Worm (Caenorhabditis elegans) whole organism, young adult: ENCODE data around the gene F37H8.5.

Source experiments
- B0261.1 ChIP-seq: sonication (generic microtip); optimal IDR thresholded peaks from 2 replicates; lab custom pipeline; 2016; ENCODE audit warnings: mild to moderate bottlenecking, missing genetic modification characterization, moderate library complexity, missing compliant biosample characterization
- F49E8.2 ChIP-seq: sonication (generic microtip); optimal IDR thresholded peaks from 3 replicates; lab custom pipeline; 2017; ENCODE audit warnings: missing genetic modification characterization, mild to moderate bottlenecking, missing compliant biosample characterization, antibody characterized with exemption, moderate library complexity; ENCODE audit not compliant: insufficient read depth
- F52B5.7 ChIP-seq: sonication (generic microtip); optimal IDR thresholded peaks from 2 replicates; lab custom pipeline; 2016; ENCODE audit warnings: mild to moderate bottlenecking, missing genetic modification characterization, missing compliant biosample characterization
- K12H6.12 ChIP-seq: fragments of 200-800 bp; sonication (Bioruptor generic); optimal IDR thresholded peaks from 2 replicates; lab custom pipeline; 2018; ENCODE audit warnings: mild to moderate bottlenecking, missing genetic modification characterization, missing compliant biosample characterization
- T07F8.4 ChIP-seq: sonication (generic microtip); optimal IDR thresholded peaks from 2 replicates; lab custom pipeline; 2016; ENCODE audit warnings: mild to moderate bottlenecking, missing genetic modification characterization, moderate library complexity, missing compliant biosample characterization
- Y53F4B.3 ChIP-seq: fragments of 200-800 bp; sonication (Bioruptor generic); IDR thresholded peaks from 2 replicates; pipeline ENCODE4 v1.3.6; 2022; ENCODE audit warnings: missing genetic modification reagents, missing genetic modification characterization, missing compliant biosample characterization
- Y53G8AR.9 ChIP-seq: fragments of 200-800 bp; sonication (Bioruptor generic); conservative IDR thresholded peaks from 2 replicates; pipeline ENCODE4 v1.3.6; 2022; ENCODE audit warnings: missing genetic modification reagents, missing genetic modification characterization, missing compliant biosample characterization
- Y95B8A.8 ChIP-seq: fragments of 200-800 bp; sonication (Bioruptor generic); IDR thresholded peaks from 2 replicates; pipeline ENCODE4 v1.3.6; 2022; ENCODE audit warnings: missing genetic modification reagents, missing genetic modification characterization, missing compliant biosample characterization
- aptf-3 ChIP-seq: fragments of 200-800 bp; sonication (Bioruptor generic); IDR thresholded peaks from 2 replicates; pipeline ENCODE4 v1.3.6; 2022; ENCODE audit warnings: missing genetic modification characterization, missing compliant biosample characterization
- atf-7 ChIP-seq: sonication (generic microtip); optimal IDR thresholded peaks from 2 replicates; lab custom pipeline; 2017; ENCODE audit warnings: mild to moderate bottlenecking, missing genetic modification characterization, missing compliant biosample characterization
- attf-3 ChIP-seq: fragments of 200-800 bp; sonication (Bioruptor generic); conservative IDR thresholded peaks from 2 replicates; pipeline ENCODE4 v1.3.6; 2022; ENCODE audit warnings: missing genetic modification reagents, missing genetic modification characterization, missing compliant biosample characterization
- attf-5 ChIP-seq: fragments of 200-800 bp; sonication (Bioruptor generic); optimal IDR thresholded peaks from 2 replicates; lab custom pipeline; 2018; ENCODE audit warnings: mild to moderate bottlenecking, missing genetic modification characterization, missing compliant biosample characterization
- bed-1 ChIP-seq: fragments of 200-800 bp; sonication (Bioruptor generic); IDR thresholded peaks from 2 replicates; pipeline ENCODE4 v1.3.6; 2022; ENCODE audit warnings: missing genetic modification reagents, missing genetic modification characterization, missing compliant biosample characterization
- bed-2 ChIP-seq: fragments of 200-800 bp; sonication (Bioruptor generic); IDR thresholded peaks from 2 replicates; pipeline ENCODE4 v1.3.6; 2022; ENCODE audit warnings: missing genetic modification reagents, missing genetic modification characterization, missing compliant biosample characterization
- ccch-3 ChIP-seq: fragments of 200-800 bp; sonication (Bioruptor generic); optimal IDR thresholded peaks from 2 replicates; lab custom pipeline; 2018; ENCODE audit warnings: mild to moderate bottlenecking, missing genetic modification characterization, missing compliant biosample characterization
- cebp-1 ChIP-seq, 2 experiments: fragments of 200-800 bp in 1 of 2; sonication (Bioruptor generic) in 1 of 2; sonication (generic microtip) in 1 of 2; IDR thresholded peaks in 1 of 2; optimal IDR thresholded peaks in 1 of 2; 2 replicates each; pipeline versions ENCODE4 v1.3.6 to Lab custom; 2017 to 2022; ENCODE audit warnings: missing compliant biosample characterization in 2 of 2, missing genetic modification characterization in 2 of 2, mild to moderate bottlenecking in 1 of 2, missing genetic modification reagents in 1 of 2, moderate library complexity in 1 of 2
- cebp-2 ChIP-seq: fragments of 200-800 bp; sonication (Bioruptor generic); IDR thresholded peaks from 2 replicates; pipeline ENCODE4 v1.3.6; 2022; ENCODE audit warnings: missing genetic modification characterization, missing compliant biosample characterization
- egrh-3 ChIP-seq: fragments of 200-800 bp; sonication (Bioruptor generic); IDR thresholded peaks from 2 replicates; pipeline ENCODE4 v1.3.6; 2022; ENCODE audit warnings: missing genetic modification reagents, missing genetic modification characterization, missing compliant biosample characterization
- ets-4 ChIP-seq: fragments of 200-800 bp; sonication (Bioruptor generic); optimal IDR thresholded peaks from 2 replicates; lab custom pipeline; 2018; ENCODE audit warnings: mild to moderate bottlenecking, missing genetic modification characterization, missing compliant biosample characterization
- fkh-3 ChIP-seq: sonication (generic microtip); optimal IDR thresholded peaks from 2 replicates; lab custom pipeline; 2016; ENCODE audit warnings: mild to moderate bottlenecking, missing genetic modification characterization, missing compliant biosample characterization
- gei-17 ChIP-seq: fragments of 200-800 bp; sonication (Bioruptor generic); optimal IDR thresholded peaks from 2 replicates; lab custom pipeline; 2018; ENCODE audit warnings: mild to moderate bottlenecking, missing genetic modification characterization, missing compliant biosample characterization
- him-1 ChIP-seq: sonication (generic microtip); optimal IDR thresholded peaks from 2 replicates; lab custom pipeline; 2016; ENCODE audit warnings: missing genotype, missing genetic modification reagents, missing genetic modification characterization, missing compliant biosample characterization
- hlh-12 ChIP-seq: sonication (generic microtip); optimal IDR thresholded peaks from 2 replicates; lab custom pipeline; 2016; ENCODE audit warnings: missing genetic modification characterization, missing compliant biosample characterization
- hrde-1 ChIP-seq: sonication (generic microtip); optimal IDR thresholded peaks from 2 replicates; lab custom pipeline; 2016; ENCODE audit warnings: missing genetic modification characterization, mild to moderate bottlenecking, missing compliant biosample characterization, moderate library complexity, missing genotype, missing genetic modification reagents, borderline replicate concordance
- hsf-1 ChIP-seq: fragments of 200-800 bp; sonication (Bioruptor generic); IDR thresholded peaks from 2 replicates; pipeline ENCODE4 v1.3.6; 2022; ENCODE audit warnings: missing genetic modification reagents, missing genetic modification characterization, missing compliant biosample characterization
- let-526 ChIP-seq: fragments of 200-800 bp; sonication (Bioruptor generic); IDR thresholded peaks from 2 replicates; pipeline ENCODE4 v1.3.6; 2022; ENCODE audit warnings: missing genetic modification reagents, missing genetic modification characterization, missing compliant biosample characterization
- let-607 ChIP-seq, 2 experiments: fragments of 200-800 bp in 1 of 2; sonication (Bioruptor generic) in 1 of 2; sonication (generic microtip) in 1 of 2; optimal IDR thresholded peaks; 2 replicates each; lab custom pipeline; 2016 to 2018; ENCODE audit warnings: mild to moderate bottlenecking in 2 of 2, missing compliant biosample characterization in 2 of 2, missing genetic modification characterization in 2 of 2, moderate library complexity in 2 of 2, missing genotype in 1 of 2
- lir-1 ChIP-seq: fragments of 200-800 bp; sonication (Bioruptor generic); conservative IDR thresholded peaks from 2 replicates; pipeline ENCODE4 v1.3.6; 2022; ENCODE audit warnings: missing genetic modification reagents, missing genetic modification characterization, missing compliant biosample characterization
- madf-6 ChIP-seq: fragments of 200-800 bp; sonication (Bioruptor generic); IDR thresholded peaks from 2 replicates; pipeline ENCODE4 v1.3.6; 2022; ENCODE audit warnings: missing genetic modification reagents, missing genetic modification characterization, missing compliant biosample characterization
- madf-8 ChIP-seq: fragments of 200-800 bp; sonication (Bioruptor generic); conservative IDR thresholded peaks from 2 replicates; pipeline ENCODE4 v1.3.6; 2022; ENCODE audit warnings: missing genetic modification reagents, missing genetic modification characterization, missing compliant biosample characterization
- mcd-1 ChIP-seq: fragments of 200-800 bp; sonication (Bioruptor generic); IDR thresholded peaks from 2 replicates; pipeline ENCODE4 v1.3.6; 2022; ENCODE audit warnings: missing genetic modification reagents, missing genetic modification characterization, missing compliant biosample characterization
- mxl-1 ChIP-seq: sonication (generic microtip); optimal IDR thresholded peaks from 2 replicates; lab custom pipeline; 2016; ENCODE audit warnings: missing genetic modification characterization, missing compliant biosample characterization
- nhr-27 ChIP-seq: fragments of 200-800 bp; sonication (Bioruptor generic); optimal IDR thresholded peaks from 2 replicates; lab custom pipeline; 2018; ENCODE audit warnings: mild to moderate bottlenecking, missing genetic modification characterization, moderate library complexity, missing compliant biosample characterization
- nhr-80 ChIP-seq: sonication (generic microtip); optimal IDR thresholded peaks from 2 replicates; lab custom pipeline; 2016; ENCODE audit warnings: missing genetic modification characterization, missing compliant biosample characterization
- rcor-1 ChIP-seq: fragments of 200-800 bp; sonication (Bioruptor generic); IDR thresholded peaks from 2 replicates; pipeline ENCODE4 v1.3.6; 2022; ENCODE audit warnings: missing genetic modification reagents, missing genetic modification characterization, missing compliant biosample characterization
- snpc-1.1 ChIP-seq: sonication (generic microtip); optimal IDR thresholded peaks from 2 replicates; lab custom pipeline; 2017; ENCODE audit warnings: missing genetic modification characterization, mild to moderate bottlenecking, missing compliant biosample characterization, antibody characterized with exemption, moderate library complexity, missing genotype, missing genetic modification reagents; ENCODE audit not compliant: insufficient read depth
- snpc-4 ChIP-seq, 5 experiments: fragments of 150-350 bp in 1 of 5; sonication (generic microtip) in 4 of 5; optimal IDR thresholded peaks; 2 replicates each; lab custom pipeline; 2014 to 2018; ENCODE audit warnings: missing genetic modification characterization in 5 of 5, missing biosample characterization in 3 of 5, antibody characterized with exemption in 2 of 5, mild to moderate bottlenecking in 2 of 5, missing compliant biosample characterization in 2 of 5, missing genotype in 2 of 5, moderate library complexity in 2 of 5, missing genetic modification reagents in 1 of 5
- somi-1 ChIP-seq: fragments of 200-800 bp; sonication (Bioruptor generic); optimal IDR thresholded peaks from 2 replicates; lab custom pipeline; 2018; ENCODE audit warnings: mild to moderate bottlenecking, missing genetic modification characterization, missing compliant biosample characterization
- unc-130 ChIP-seq: sonication (generic microtip); optimal IDR thresholded peaks from 2 replicates; lab custom pipeline; 2016; ENCODE audit warnings: missing genetic modification reagents, missing genetic modification characterization, missing compliant biosample characterization
- zfh-2 ChIP-seq: fragments of 200-800 bp; sonication (Bioruptor generic); conservative IDR thresholded peaks from 2 replicates; pipeline ENCODE4 v1.3.6; 2022; ENCODE audit warnings: missing genetic modification reagents, missing genetic modification characterization, missing compliant biosample characterization
- ztf-22 ChIP-seq: fragments of 200-800 bp; sonication (Bioruptor generic); optimal IDR thresholded peaks from 2 replicates; lab custom pipeline; 2018; ENCODE audit warnings: mild to moderate bottlenecking, missing genetic modification characterization, moderate library complexity, missing compliant biosample characterization
- ztf-26 ChIP-seq: sonication (generic microtip); optimal IDR thresholded peaks from 2 replicates; lab custom pipeline; 2017; ENCODE audit warnings: missing genetic modification characterization, missing compliant biosample characterization
- ztf-28 ChIP-seq: fragments of 200-800 bp; sonication (Bioruptor generic); IDR thresholded peaks from 2 replicates; pipeline ENCODE4 v1.3.6; 2022; ENCODE audit warnings: missing genetic modification reagents, missing genetic modification characterization, missing compliant biosample characterization
- ztf-6 ChIP-seq: fragments of 200-800 bp; sonication (Bioruptor generic); IDR thresholded peaks from 2 replicates; pipeline ENCODE4 v1.3.6; 2022; ENCODE audit warnings: missing genetic modification reagents, missing genetic modification characterization, missing compliant biosample characterization

The F37H8.5 gene

DNA sequence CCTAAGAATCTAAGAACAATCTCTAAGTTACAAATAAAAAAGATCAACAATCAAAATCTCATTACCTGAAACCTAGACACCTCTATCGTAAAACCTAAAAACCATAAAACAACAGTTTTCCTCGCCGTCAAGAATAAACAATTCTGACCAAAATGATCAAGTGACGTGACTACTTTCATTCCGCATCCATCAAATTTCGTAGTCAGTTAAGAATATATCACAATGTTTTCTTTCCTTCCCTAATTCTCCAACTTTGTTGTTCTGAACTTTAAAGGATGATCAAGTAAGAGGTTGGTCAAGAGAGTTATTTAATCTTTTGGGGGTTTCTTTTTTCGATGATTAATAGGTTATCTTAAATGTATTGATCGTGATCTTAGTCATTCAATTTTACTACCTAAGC lies 24.7 kb upstream of the F37H8.5 start:
- TF ChIP-seq ztf-6 (GFP tag; lab: Robert Waterston, UW) (no peak), K12H6.12 (tag; lab: Kevin White, UChicago) (no peak), unc-130 (GFP tag; lab: Kevin White, UChicago) (no peak), cebp-1 (GFP tag; IDR thresholded peaks at IDR 0.05; lab: Robert Waterston, UW) (no peak), cebp-1 (tag; optimal IDR thresholded peaks at IDR 0.05; lab: Kevin White, UChicago) (no peak), let-526 (GFP tag; lab: Robert Waterston, UW) (no peak), madf-8 (GFP tag; lab: Robert Waterston, UW) (no peak), aptf-3 (GFP tag; lab: Robert Waterston, UW) (no peak), attf-5 (no peak), ccch-3 (no peak), nhr-27 (tag; lab: Kevin White, UChicago) (no peak), hrde-1 (tag; lab: Kevin White, UChicago) (no peak), hsf-1 (no peak), gei-17 (no peak), Y53G8AR.9 (GFP tag; lab: Robert Waterston, UW) (no peak), ztf-26 (tag; lab: Kevin White, UChicago) (no peak), mcd-1 (no peak)
- TF ChIP-seq, all 124 proteins: peak for 0

DNA sequence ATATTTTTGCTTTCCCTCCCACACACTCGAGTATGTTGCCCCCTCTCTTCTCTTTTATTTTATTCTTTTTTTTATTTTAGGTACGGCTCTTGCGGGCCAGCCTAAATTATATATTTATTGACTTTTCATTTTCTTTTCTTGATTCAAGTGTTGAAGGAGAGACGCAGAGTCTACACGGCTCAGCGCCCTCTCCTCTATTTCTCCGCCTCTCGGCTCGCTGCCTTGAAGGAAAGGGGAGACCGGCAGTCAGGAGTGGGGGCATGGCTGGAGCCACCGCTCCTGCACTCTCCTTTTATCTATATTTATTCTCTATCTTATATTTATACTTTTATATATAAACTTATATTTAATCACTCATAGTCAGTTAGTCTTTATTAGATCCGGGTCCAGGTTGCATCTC lies 21.6 kb upstream of the F37H8.5 start:
- TF ChIP-seq egrh-3 (GFP tag; lab: Robert Waterston, UW) (peak; percentile 40; the same call in 1 of the 2 replicates), fkh-3 (tag; lab: Kevin White, UChicago) (no peak), bed-2 (no peak), nhr-80 (no peak), zfh-2 (GFP tag; lab: Robert Waterston, UW) (peak; percentile 89), somi-1 (no peak), B0261.1 (tag; lab: Kevin White, UChicago) (no peak), cebp-1 (GFP tag; IDR thresholded peaks at IDR 0.05; lab: Robert Waterston, UW) (no peak), cebp-1 (tag; optimal IDR thresholded peaks at IDR 0.05; lab: Kevin White, UChicago) (no peak), mcd-1 (peak; percentile 30; the same call in 1 of the 2 replicates), mxl-1 (tag; lab: Kevin White, UChicago) (no peak)
- TF ChIP-seq, all 124 proteins: peak for 3

DNA sequence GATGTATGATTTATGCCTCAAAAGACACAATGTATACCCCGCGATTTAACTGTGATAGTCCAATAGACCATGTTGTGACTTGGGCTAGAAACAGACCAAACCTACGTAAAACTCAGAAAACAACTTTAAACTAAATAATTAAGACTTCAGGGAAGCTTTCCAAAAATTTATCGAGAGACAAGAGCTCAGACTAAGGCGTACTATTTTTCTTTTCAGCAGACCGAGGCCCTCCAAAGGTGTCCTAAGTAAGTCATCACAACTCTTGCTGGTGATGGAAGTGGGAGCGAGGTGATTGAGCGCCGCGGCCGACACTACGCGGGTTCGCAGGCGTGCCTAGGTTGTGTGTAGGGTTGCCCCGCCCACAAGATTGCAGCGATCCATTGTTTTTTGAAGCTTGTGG lies 21.0 kb upstream of the F37H8.5 start:
- TF ChIP-seq rcor-1 (GFP tag; lab: Robert Waterston, UW) (peak; percentile 86), hlh-12 (tag; lab: Kevin White, UChicago) (no peak), ztf-22 (GFP tag; lab: Kevin White, UChicago) (no peak), bed-1 (GFP tag; lab: Robert Waterston, UW) (no peak), attf-3 (GFP tag; lab: Robert Waterston, UW) (peak; percentile 39; the same call in 1 of the 2 replicates), snpc-1.1 (tag; lab: Kevin White, UChicago) (peak; percentile 99), let-607 (tag; optimal IDR thresholded peaks at IDR 0.05; lab: Kevin White, UChicago) (no peak), ets-4 (GFP tag; lab: Kevin White, UChicago) (peak; percentile 4), madf-6 (GFP tag; lab: Robert Waterston, UW) (peak; percentile 92), F49E8.2 (tag; lab: Kevin White, UChicago) (peak; percentile 89), let-526 (GFP tag; lab: Robert Waterston, UW) (0 out of 2 replicates have a peak, but pooled peaks have one; percentile 65), snpc-4 (GFP tag; optimal IDR thresholded peaks at IDR 0.05; lab: Kevin White, UChicago) (peak; percentile 99), snpc-4 (tag; optimal IDR thresholded peaks at IDR 0.05; lab: Kevin White, UChicago) (peak; percentile 98 to 99 (median 99)), T07F8.4 (tag; lab: Kevin White, UChicago) (no peak), mxl-1 (tag; lab: Kevin White, UChicago) (no peak), lir-1 (GFP tag; lab: Robert Waterston, UW) (0 out of 2 replicates have a peak, but pooled peaks have one; percentile 25), gei-17 (peak; percentile 39), atf-7 (peak; percentile 11), him-1 (tag; lab: Kevin White, UChicago) (peak; percentile 96), cebp-2 (no peak), F52B5.7 (tag; lab: Kevin White, UChicago) (no peak), Y53F4B.3 (no peak), ztf-28 (GFP tag; lab: Robert Waterston, UW) (peak; percentile 87), K12H6.12 (tag; lab: Kevin White, UChicago) (peak; percentile 21), Y95B8A.8 (GFP tag; lab: Robert Waterston, UW) (peak; percentile 73), ztf-6 (GFP tag; lab: Robert Waterston, UW) (peak; percentile 67; the same call in 1 of the 2 replicates)
